Worm (Caenorhabditis elegans): ENCODE data around the gene spc-1.

DNA sequence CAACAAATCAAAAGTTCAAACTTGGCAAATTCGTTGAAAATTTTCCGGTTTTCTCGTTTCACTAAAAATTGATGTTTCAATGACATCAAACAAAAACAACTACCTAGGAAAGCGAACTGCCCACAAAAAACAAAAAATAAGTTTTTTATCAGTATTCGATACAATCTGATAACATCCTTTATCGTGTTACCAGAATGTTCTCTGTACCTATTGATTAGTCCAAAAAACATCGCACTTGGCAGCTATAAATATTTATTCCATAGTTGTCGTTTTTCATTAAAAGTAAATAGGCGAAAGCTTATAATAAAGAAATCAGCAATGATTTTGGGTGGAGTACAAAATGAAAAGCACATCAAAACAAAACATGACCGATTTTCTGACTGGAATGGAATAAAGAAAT is 9.7 kb downstream of the spc-1 start:
- TF ChIP-seq elt-3 (tag; optimal IDR thresholded peaks at IDR 0.05) = no peak
- no peak for TF ChIP-seq ceh-16 (tag; optimal IDR thresholded peaks at IDR 0.05)
- TF ChIP-seq nhr-77 (tag; optimal IDR thresholded peaks at IDR 0.05) = no peak
- no peak for TF ChIP-seq ceh-82 (tag; optimal IDR thresholded peaks at IDR 0.05)

All from whole organism, L2 larva.